Fruit fly (Drosophila melanogaster) whole organism, prepupa: ENCODE results near the gene Diedel.

Experiments
- CG10631 ChIP-seq: fragments of 200-800 bp; sonication (Bioruptor generic); optimal IDR thresholded peaks from 2 replicates; lab custom pipeline; 2016; ENCODE audit warnings: missing biosample characterization, missing genetic modification characterization
- CG10669 ChIP-seq: fragments of 200-800 bp; sonication (Bioruptor generic); optimal IDR thresholded peaks from 3 replicates; lab custom pipeline; 2018; ENCODE audit warnings: missing biosample characterization, mild to moderate bottlenecking, missing genetic modification characterization, moderate library complexity
- CG11294 ChIP-seq: fragments of 200-800 bp; sonication (Bioruptor generic); IDR thresholded peaks from 2 replicates; pipeline ENCODE4 v1.3.6; 2022; ENCODE audit warnings: missing biosample characterization, missing genetic modification characterization
- CG11762 ChIP-seq: fragments of 200-800 bp; sonication (Bioruptor generic); optimal IDR thresholded peaks from 3 replicates; lab custom pipeline; 2016; ENCODE audit warnings: missing biosample characterization, missing genetic modification characterization; ENCODE audit not compliant: insufficient read depth
- CG11902 ChIP-seq: fragments of 200-800 bp; sonication (Bioruptor generic); optimal IDR thresholded peaks from 3 replicates; lab custom pipeline; 2016; ENCODE audit warnings: missing biosample characterization, missing genetic modification characterization
- CG15336 ChIP-seq: fragments of 200-800 bp; sonication (Bioruptor generic); IDR thresholded peaks from 2 replicates; pipeline ENCODE4 v1.3.6; 2022; ENCODE audit warnings: missing biosample characterization, missing genetic modification characterization
- CG1621 ChIP-seq: fragments of 200-800 bp; sonication (Bioruptor generic); optimal IDR thresholded peaks from 3 replicates; lab custom pipeline; 2018; ENCODE audit warnings: missing biosample characterization, mild to moderate bottlenecking, missing genetic modification characterization
- CG16779 ChIP-seq: fragments of 200-800 bp; sonication (Bioruptor generic); optimal IDR thresholded peaks from 3 replicates; lab custom pipeline; 2017; ENCODE audit warnings: missing biosample characterization, mild to moderate bottlenecking, missing genetic modification characterization
- CG3032 ChIP-seq: fragments of 200-800 bp; optimal IDR thresholded peaks from 2 replicates; lab custom pipeline; 2019; ENCODE audit warnings: missing biosample characterization, mild to moderate bottlenecking, missing genetic modification characterization, moderate library complexity
- CG31627 ChIP-seq: fragments of 200-800 bp; sonication (Bioruptor generic); optimal IDR thresholded peaks from 3 replicates; lab custom pipeline; 2016; ENCODE audit warnings: missing biosample characterization, missing genetic modification characterization
- CG34406 ChIP-seq: fragments of 200-800 bp; sonication (Bioruptor generic); optimal IDR thresholded peaks from 3 replicates; lab custom pipeline; 2016; ENCODE audit warnings: missing biosample characterization, missing genetic modification characterization
- CG3919 ChIP-seq: fragments of 200-800 bp; sonication (Bioruptor generic); optimal IDR thresholded peaks from 3 replicates; lab custom pipeline; 2016; ENCODE audit warnings: missing biosample characterization, missing genetic modification characterization
- CG6163 ChIP-seq: fragments of 200-800 bp; sonication (Bioruptor generic); IDR thresholded peaks from 3 replicates; pipeline ENCODE4 v1.3.6; 2022; ENCODE audit warnings: missing biosample characterization, missing genetic modification characterization
- CG6276 ChIP-seq: fragments of 200-800 bp; sonication (Bioruptor generic); optimal IDR thresholded peaks from 2 replicates; lab custom pipeline; 2017; ENCODE audit warnings: missing biosample characterization, mild to moderate bottlenecking, missing genetic modification characterization
- CG6792 ChIP-seq: fragments of 200-800 bp; sonication (Bioruptor generic); optimal IDR thresholded peaks from 3 replicates; lab custom pipeline; 2016; ENCODE audit warnings: missing biosample characterization, missing genetic modification characterization
- CG6808 ChIP-seq: fragments of 200-800 bp; sonication (Bioruptor generic); optimal IDR thresholded peaks from 3 replicates; lab custom pipeline; 2017; ENCODE audit warnings: missing biosample characterization, missing genetic modification characterization, mild to moderate bottlenecking, moderate library complexity, missing genetic modification reagents
- CG7368 ChIP-seq: fragments of 200-800 bp; sonication (Bioruptor generic); optimal IDR thresholded peaks from 3 replicates; lab custom pipeline; 2016; ENCODE audit warnings: missing biosample characterization, missing genetic modification characterization
- CG8119 ChIP-seq: fragments of 200-800 bp; sonication (Bioruptor generic); IDR thresholded peaks from 3 replicates; pipeline ENCODE4 v1.3.6; 2022; ENCODE audit warnings: missing biosample characterization, missing genetic modification characterization
- CG8319 ChIP-seq: fragments of 200-800 bp; sonication (Bioruptor generic); optimal IDR thresholded peaks from 3 replicates; lab custom pipeline; 2016; ENCODE audit warnings: missing biosample characterization, missing genetic modification characterization
- CG8632 ChIP-seq: fragments of 200-800 bp; sonication (Bioruptor generic); optimal IDR thresholded peaks from 3 replicates; lab custom pipeline; 2016; ENCODE audit warnings: missing biosample characterization, missing genetic modification characterization
- CG9139 ChIP-seq: fragments of 200-800 bp; sonication (Bioruptor generic); optimal IDR thresholded peaks from 3 replicates; lab custom pipeline; 2017; ENCODE audit warnings: missing biosample characterization, mild to moderate bottlenecking, missing genetic modification characterization
- Eip75B ChIP-seq: fragments of 200-800 bp; sonication (Bioruptor generic); optimal IDR thresholded peaks from 3 replicates; lab custom pipeline; 2016; ENCODE audit warnings: missing biosample characterization, missing genetic modification characterization
- Eip78C ChIP-seq: fragments of 200-800 bp; sonication (Bioruptor generic); peaks from one replicate; lab custom pipeline; 2016; ENCODE audit warnings: missing biosample characterization, missing genetic modification characterization
- Eip93F ChIP-seq: fragments of 200-800 bp; sonication (Bioruptor generic); optimal IDR thresholded peaks from 2 replicates; lab custom pipeline; 2016; ENCODE audit warnings: missing biosample characterization, mild to moderate bottlenecking, missing genetic modification characterization
- Hr38 ChIP-seq: sonication (Bioruptor generic); optimal IDR thresholded peaks from 2 replicates; lab custom pipeline; 2016; ENCODE audit warnings: missing biosample characterization, missing genetic modification characterization
- Hr39 ChIP-seq: fragments of 200-800 bp; sonication (Bioruptor generic); optimal IDR thresholded peaks from 2 replicates; lab custom pipeline; 2016; ENCODE audit warnings: missing biosample characterization, missing genetic modification characterization
- Lpt ChIP-seq: fragments of 200-800 bp; sonication (Bioruptor generic); optimal IDR thresholded peaks from 3 replicates; lab custom pipeline; 2016; ENCODE audit warnings: missing biosample characterization, missing genetic modification characterization
- Met ChIP-seq: fragments of 200-800 bp; sonication (Bioruptor generic); optimal IDR thresholded peaks from 3 replicates; lab custom pipeline; 2016; ENCODE audit warnings: missing biosample characterization, missing genetic modification characterization
- OdsH ChIP-seq: fragments of 200-800 bp; sonication (Bioruptor generic); optimal IDR thresholded peaks from 3 replicates; lab custom pipeline; 2016; ENCODE audit warnings: missing biosample characterization, missing genetic modification characterization
- Smox ChIP-seq: fragments of 200-800 bp; sonication (Bioruptor generic); optimal IDR thresholded peaks from 3 replicates; lab custom pipeline; 2016; ENCODE audit warnings: missing biosample characterization, missing genetic modification characterization
- Sox14 ChIP-seq: fragments of 200-800 bp; sonication (Bioruptor generic); optimal IDR thresholded peaks from 3 replicates; lab custom pipeline; 2016; ENCODE audit warnings: missing biosample characterization, missing genetic modification characterization
- Sox15 ChIP-seq: fragments of 200-800 bp; sonication (Bioruptor generic); optimal IDR thresholded peaks from 3 replicates; lab custom pipeline; 2016; ENCODE audit warnings: missing biosample characterization, missing genetic modification characterization
- achi ChIP-seq: fragments of 200-800 bp; sonication (Bioruptor generic); optimal IDR thresholded peaks from 3 replicates; lab custom pipeline; 2016; ENCODE audit warnings: missing biosample characterization, missing genetic modification characterization
- acj6 ChIP-seq: fragments of 200-800 bp; sonication (Bioruptor generic); optimal IDR thresholded peaks from 3 replicates; lab custom pipeline; 2016; ENCODE audit warnings: missing biosample characterization, missing genetic modification characterization
- dac ChIP-seq: fragments of 200-800 bp; sonication (Bioruptor generic); optimal IDR thresholded peaks from 2 replicates; lab custom pipeline; 2017; ENCODE audit warnings: missing biosample characterization, mild to moderate bottlenecking, missing genetic modification characterization
- dsx ChIP-seq: fragments of 200-800 bp; optimal IDR thresholded peaks from 3 replicates; lab custom pipeline; 2019; ENCODE audit warnings: missing biosample characterization, mild to moderate bottlenecking, missing genetic modification characterization, moderate library complexity; ENCODE audit not compliant: poor library complexity, severe bottlenecking
- eg ChIP-seq: fragments of 200-800 bp; sonication (Bioruptor generic); IDR thresholded peaks from 3 replicates; pipeline ENCODE4 v1.3.6; 2022; ENCODE audit warnings: missing biosample characterization, missing genetic modification characterization
- esn ChIP-seq: fragments of 200-800 bp; sonication (Bioruptor generic); optimal IDR thresholded peaks from 2 replicates; lab custom pipeline; 2016; ENCODE audit warnings: missing biosample characterization, mild to moderate bottlenecking, missing genetic modification characterization, moderate library complexity
- fd59A ChIP-seq: fragments of 200-800 bp; sonication (Bioruptor generic); optimal IDR thresholded peaks from 2 replicates; lab custom pipeline; 2017; ENCODE audit warnings: missing biosample characterization, mild to moderate bottlenecking, missing genetic modification characterization, missing genetic modification reagents
- fd85E ChIP-seq: fragments of 200-800 bp; sonication (Bioruptor generic); optimal IDR thresholded peaks from 3 replicates; lab custom pipeline; 2016; ENCODE audit warnings: missing biosample characterization, missing genetic modification characterization
- fkh ChIP-seq: fragments of 200-800 bp; sonication (Bioruptor generic); optimal IDR thresholded peaks from 3 replicates; lab custom pipeline; 2017; ENCODE audit warnings: missing biosample characterization, mild to moderate bottlenecking, missing genetic modification characterization, moderate library complexity
- net ChIP-seq: fragments of 200-800 bp; sonication (Bioruptor generic); optimal IDR thresholded peaks from 3 replicates; lab custom pipeline; 2016; ENCODE audit warnings: missing biosample characterization, missing genetic modification characterization
- pdm3 ChIP-seq: fragments of 200-800 bp; sonication (Bioruptor generic); optimal IDR thresholded peaks from 3 replicates; lab custom pipeline; 2016; ENCODE audit warnings: missing biosample characterization, missing genetic modification characterization
- salr ChIP-seq, 2 experiments: fragments of 200-800 bp; sonication (Bioruptor generic); optimal IDR thresholded peaks; 3 replicates each; lab custom pipeline; 2016 to 2018; ENCODE audit warnings: missing biosample characterization in 2 of 2, missing genetic modification characterization in 2 of 2, mild to moderate bottlenecking in 1 of 2
- svp ChIP-seq: fragments of 200-800 bp; sonication (Bioruptor generic); peaks from one replicate; lab custom pipeline; 2016; ENCODE audit warnings: missing biosample characterization, missing genetic modification characterization
- topi ChIP-seq: fragments of 200-800 bp; sonication (Bioruptor generic); optimal IDR thresholded peaks from 3 replicates; lab custom pipeline; 2016; ENCODE audit warnings: missing biosample characterization, missing genetic modification characterization
- vri ChIP-seq: fragments of 200-800 bp; sonication (Bioruptor generic); optimal IDR thresholded peaks from 3 replicates; lab custom pipeline; 2016; ENCODE audit warnings: missing biosample characterization, mild to moderate bottlenecking, missing genetic modification characterization

The Diedel gene

DNA sequence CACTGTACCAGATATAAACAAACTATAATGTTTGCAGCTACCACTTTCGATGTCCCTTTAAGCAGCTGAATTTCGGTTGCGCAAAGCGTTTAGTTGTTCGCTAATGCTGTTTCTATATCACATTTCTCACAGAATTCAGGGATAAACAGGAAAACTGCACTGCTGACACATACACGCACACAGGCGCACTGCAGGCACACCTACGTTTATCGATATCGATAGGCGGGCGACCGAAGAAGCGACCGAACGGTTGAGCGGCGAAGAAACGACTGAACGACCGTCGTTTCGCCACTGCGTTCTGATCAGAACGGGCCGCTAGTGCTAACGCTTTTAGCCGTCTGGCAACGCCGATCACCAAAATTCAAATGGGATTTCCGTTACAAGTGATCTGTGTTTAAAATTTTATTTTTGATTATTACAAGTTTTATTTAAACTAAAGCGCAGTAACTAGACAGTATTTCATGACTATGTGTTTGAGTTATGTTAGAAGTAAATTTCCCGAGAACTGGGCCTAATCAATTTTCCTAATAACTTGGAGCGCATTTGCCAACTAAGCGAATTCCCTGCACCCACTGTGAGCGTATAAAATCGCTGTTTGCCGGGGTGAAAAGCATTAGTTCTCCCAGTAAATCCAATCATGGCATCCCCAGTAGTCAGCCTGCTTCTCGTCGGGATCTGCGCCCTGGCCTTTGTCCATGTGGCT is at the start of gene Diedel, which contains the start of gene CG2310:
Gene Diedel (plus strand): TSS at position 611 of the 703 bp plus-strand sequence.
Gene CG2310 (minus strand): TSS at position 277 of the 703 bp plus-strand sequence.
- TF ChIP-seq CG8632 (GFP tag; lab: Kevin White, UChicago) (no peak), eg (0 out of 3 replicates have a peak, but pooled peaks have one; percentile 6), CG15336 (GFP tag; lab: Robert Waterston, UW) (0 out of 2 replicates have a peak, but pooled peaks have one; percentile 16), CG7368 (GFP tag; lab: Kevin White, UChicago) (no peak), esn (GFP tag; lab: Kevin White, UChicago) (peak; percentile 28), CG1621 (tag; lab: Kevin White, UChicago) (peak; percentile 18), svp (GFP tag; lab: Kevin White, UChicago) (peak; percentile 72), CG6163 (0 out of 3 replicates have a peak, but pooled peaks have one; percentile 19), CG8319 (GFP tag; lab: Kevin White, UChicago) (no peak)

DNA sequence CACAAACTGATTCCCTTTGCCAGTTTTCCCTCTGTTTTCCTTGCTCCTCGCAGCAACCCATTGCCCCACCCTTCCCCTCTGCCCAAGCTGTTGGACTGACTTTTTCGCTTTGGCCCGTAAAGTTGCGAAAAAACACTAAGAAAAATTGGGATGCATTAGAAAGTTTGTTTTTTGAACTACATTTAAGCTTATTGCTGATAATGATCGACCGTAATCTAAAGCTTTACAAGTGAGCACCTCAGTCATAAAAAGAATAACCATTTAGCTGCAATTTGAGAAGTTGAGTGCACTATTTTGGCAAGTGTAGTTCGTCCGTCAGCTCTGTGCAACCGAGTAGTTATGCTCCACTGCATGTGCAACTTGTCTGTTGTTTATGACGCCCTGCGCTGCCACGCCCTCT is 43.3 kb upstream of the Diedel start:
- no peak for TF ChIP-seq CG34406 (GFP tag; lab: Kevin White, UChicago)
- TF ChIP-seq vri (GFP tag; lab: Kevin White, UChicago), result no peak
- TF ChIP-seq CG6276 (GFP tag; lab: Kevin White, UChicago), result peak; percentile 51
- no peak for TF ChIP-seq CG16779
- TF ChIP-seq acj6 (GFP tag; lab: Kevin White, UChicago), result peak; percentile 10
- TF ChIP-seq CG8319 (GFP tag; lab: Kevin White, UChicago), result no peak
- no peak for TF ChIP-seq Sox15 (GFP tag; lab: Kevin White, UChicago)
- no peak for TF ChIP-seq fkh
- no peak for TF ChIP-seq fd59A
- no peak for TF ChIP-seq CG6792
- peak; percentile 38 for TF ChIP-seq CG3919 (GFP tag; lab: Kevin White, UChicago)
- TF ChIP-seq Eip78C (GFP tag; lab: Kevin White, UChicago), result no peak
- peak; percentile 26 for TF ChIP-seq net (GFP tag; lab: Kevin White, UChicago)
- TF ChIP-seq Met (GFP tag; lab: Kevin White, UChicago), result no peak
- no peak for TF ChIP-seq CG9139 (GFP tag; lab: Kevin White, UChicago)
- TF ChIP-seq CG11762, result no peak
- TF ChIP-seq CG6808 (GFP tag; lab: Kevin White, UChicago), result no peak
- TF ChIP-seq CG6163, result peak; percentile 67; the same call in 2 of the 3 replicates
- TF ChIP-seq CG8119 (GFP tag; lab: Robert Waterston, UW), result peak; percentile 60
- TF ChIP-seq CG8632 (GFP tag; lab: Kevin White, UChicago), result no peak
- peak in 1 of 2 experiments; percentile 54 for TF ChIP-seq salr (GFP tag; optimal IDR thresholded peaks at IDR 0.05; lab: Kevin White, UChicago)
- TF ChIP-seq CG31627 (GFP tag; lab: Kevin White, UChicago), result no peak
- peak; percentile 55; the same call in 2 of the 3 replicates for TF ChIP-seq eg
- TF ChIP-seq CG11294, result no peak
- TF ChIP-seq Eip75B, result peak; percentile 5
- peak; percentile 17 for TF ChIP-seq CG1621 (tag; lab: Kevin White, UChicago)
- TF ChIP-seq CG7368 (GFP tag; lab: Kevin White, UChicago), result no peak
- TF ChIP-seq esn (GFP tag; lab: Kevin White, UChicago), result no peak
- TF ChIP-seq CG3032 (tag; lab: Kevin White, UChicago), result no peak
- peak; percentile 31 for TF ChIP-seq OdsH
- TF ChIP-seq Hr39 (GFP tag; lab: Kevin White, UChicago), result no peak
- no peak for TF ChIP-seq dsx (GFP tag; lab: Kevin White, UChicago)
- TF ChIP-seq CG10669 (GFP tag; lab: Kevin White, UChicago), result peak; percentile 20
- TF ChIP-seq Smox (GFP tag; lab: Kevin White, UChicago), result no peak
- peak; percentile 15 for TF ChIP-seq Lpt (GFP tag; lab: Kevin White, UChicago)
- TF ChIP-seq pdm3 (GFP tag; lab: Kevin White, UChicago), result peak; percentile 29
- TF ChIP-seq topi (GFP tag; lab: Kevin White, UChicago), result no peak
- TF ChIP-seq CG11902, result no peak
- TF ChIP-seq dac, result peak; percentile 36
- TF ChIP-seq achi, result peak; percentile 29
- no peak for TF ChIP-seq fd85E
- peak; percentile 22 for TF ChIP-seq CG10631 (GFP tag; lab: Kevin White, UChicago)
- TF ChIP-seq Sox14 (GFP tag; lab: Kevin White, UChicago), result peak; percentile 16
- TF ChIP-seq CG15336 (GFP tag; lab: Robert Waterston, UW), result peak; percentile 68
- TF ChIP-seq svp (GFP tag; lab: Kevin White, UChicago), result peak; percentile 47
- no peak for TF ChIP-seq Eip93F
- no peak for TF ChIP-seq Hr38 (GFP tag; lab: Kevin White, UChicago)
